Fruit fly (Drosophila melanogaster): Measurements from ENCODE around the gene FER.

Gene FER

dm6 chr3R:9394385-9395042, at the start of gene FER:
Gene FER (minus strand): TSS chr3R:9394546.
- peak; percentile 37; the same call in 1 of the 3 replicates for TF ChIP-seq fd96Ca (GFP tag; IDR thresholded peaks at IDR 0.05)
- peak; percentile 47; the same call in 1 of the 2 replicates for TF ChIP-seq Ets98B (GFP tag; IDR thresholded peaks at IDR 0.05)
- no peak for TF ChIP-seq CG10348 (GFP tag; IDR thresholded peaks at IDR 0.05)
- peak; percentile 69 for TF ChIP-seq CG12605 (GFP tag; IDR thresholded peaks at IDR 0.05)
- TF ChIP-seq gl (tag; optimal IDR thresholded peaks at IDR 0.05) = peak; percentile 17
- peak; percentile 2 for TF ChIP-seq CG34367 (tag; optimal IDR thresholded peaks at IDR 0.05)
- TF ChIP-seq CG9948 (tag; optimal IDR thresholded peaks at IDR 0.05) = no peak
- TF ChIP-seq CG14655 (GFP tag; optimal IDR thresholded peaks at IDR 0.05) = no peak
- peak; percentile 11 for TF ChIP-seq CG15710 (tag; optimal IDR thresholded peaks at IDR 0.05)
- TF ChIP-seq EcR (GFP tag; optimal IDR thresholded peaks at IDR 0.05) = peak; percentile 41
- TF ChIP-seq CG32121 (GFP tag; IDR thresholded peaks at IDR 0.05) = peak; percentile 52
- TF ChIP-seq CG13204 (GFP tag; optimal IDR thresholded peaks at IDR 0.05) = peak; percentile 31
- peak; percentile 47 for TF ChIP-seq Pif1A (GFP tag; optimal IDR thresholded peaks at IDR 0.05)
- no peak for TF ChIP-seq Snoo (tag; optimal IDR thresholded peaks at IDR 0.05)
- TF ChIP-seq CG4496 (GFP tag; IDR thresholded peaks at IDR 0.05) = peak; percentile 78; the same call in 2 of the 3 replicates
- peak; percentile 22 for TF ChIP-seq CG17806 (tag; optimal IDR thresholded peaks at IDR 0.05)
- TF ChIP-seq Pif1B (GFP tag; optimal IDR thresholded peaks at IDR 0.05) = peak; percentile 70

- TF ChIP-seq CG8301 (tag; optimal IDR thresholded peaks at IDR 0.05) (no peak), CG32121 (GFP tag; IDR thresholded peaks at IDR 0.05) (no peak), rn (GFP tag; IDR thresholded peaks at IDR 0.05) (no peak), Ets98B (GFP tag; IDR thresholded peaks at IDR 0.05) (no peak), CG15710 (tag; optimal IDR thresholded peaks at IDR 0.05) (no peak), CG12605 (GFP tag; IDR thresholded peaks at IDR 0.05) (no peak), CG17806 (tag; optimal IDR thresholded peaks at IDR 0.05) (no peak), fd96Ca (GFP tag; IDR thresholded peaks at IDR 0.05) (no peak), gl (tag; optimal IDR thresholded peaks at IDR 0.05) (no peak), CG13204 (GFP tag; optimal IDR thresholded peaks at IDR 0.05) (no peak), Snoo (tag; optimal IDR thresholded peaks at IDR 0.05) (no peak), CG10348 (GFP tag; IDR thresholded peaks at IDR 0.05) (no peak)
Measured at dm6 chr3R:9441996-9442395, 47.6 kb upstream of the FER start.

- TF ChIP-seq Pif1A (GFP tag; optimal IDR thresholded peaks at IDR 0.05) = no peak
- no peak for TF ChIP-seq fd96Ca (GFP tag; IDR thresholded peaks at IDR 0.05)
- TF ChIP-seq EcR (GFP tag; optimal IDR thresholded peaks at IDR 0.05) = no peak
- no peak for TF ChIP-seq CG8159 (tag; optimal IDR thresholded peaks at IDR 0.05)
- no peak for TF ChIP-seq rn (GFP tag; IDR thresholded peaks at IDR 0.05)
- no peak for TF ChIP-seq Snoo (tag; optimal IDR thresholded peaks at IDR 0.05)
- no peak for TF ChIP-seq CG15710 (tag; optimal IDR thresholded peaks at IDR 0.05)
Measured at dm6 chr3R:9441134-9441533, 46.8 kb upstream of the FER start.

- TF ChIP-seq CG4496 (GFP tag; IDR thresholded peaks at IDR 0.05) (no peak), CG34367 (tag; optimal IDR thresholded peaks at IDR 0.05) (no peak), CG17806 (tag; optimal IDR thresholded peaks at IDR 0.05) (no peak), Pif1B (GFP tag; optimal IDR thresholded peaks at IDR 0.05) (no peak), CG12605 (GFP tag; IDR thresholded peaks at IDR 0.05) (no peak), EcR (GFP tag; optimal IDR thresholded peaks at IDR 0.05) (no peak), CG10348 (GFP tag; IDR thresholded peaks at IDR 0.05) (no peak), rn (GFP tag; IDR thresholded peaks at IDR 0.05) (no peak), D1 (tag; optimal IDR thresholded peaks at IDR 0.05) (no peak), fd96Ca (GFP tag; IDR thresholded peaks at IDR 0.05) (no peak), Pif1A (GFP tag; optimal IDR thresholded peaks at IDR 0.05) (no peak), CG14655 (GFP tag; optimal IDR thresholded peaks at IDR 0.05) (no peak), gl (tag; optimal IDR thresholded peaks at IDR 0.05) (no peak), Ets98B (GFP tag; IDR thresholded peaks at IDR 0.05) (no peak), Snoo (tag; optimal IDR thresholded peaks at IDR 0.05) (no peak), CG8159 (tag; optimal IDR thresholded peaks at IDR 0.05) (no peak)
Measured at dm6 chr3R:9437618-9438017, 43.3 kb upstream of the FER start.

- TF ChIP-seq CG17806 (tag; optimal IDR thresholded peaks at IDR 0.05) (no peak), CG10348 (GFP tag; IDR thresholded peaks at IDR 0.05) (no peak), CG15710 (tag; optimal IDR thresholded peaks at IDR 0.05) (no peak), Ets98B (GFP tag; IDR thresholded peaks at IDR 0.05) (peak; percentile 7; the same call in 1 of the 2 replicates), CG4496 (GFP tag; IDR thresholded peaks at IDR 0.05) (0 out of 3 replicates have a peak, but pooled peaks have one; percentile 41)
Measured at dm6 chr3R:9436358-9436972, 42.1 kb upstream of the FER start.

- no peak for TF ChIP-seq CG8159 (tag; optimal IDR thresholded peaks at IDR 0.05)
- no peak for TF ChIP-seq Pif1B (GFP tag; optimal IDR thresholded peaks at IDR 0.05)
- no peak for TF ChIP-seq CG17806 (tag; optimal IDR thresholded peaks at IDR 0.05)
- TF ChIP-seq CG4496 (GFP tag; IDR thresholded peaks at IDR 0.05) = no peak
- no peak for TF ChIP-seq gl (tag; optimal IDR thresholded peaks at IDR 0.05)
- no peak for TF ChIP-seq fd96Ca (GFP tag; IDR thresholded peaks at IDR 0.05)
- TF ChIP-seq CG12605 (GFP tag; IDR thresholded peaks at IDR 0.05) = no peak
- no peak for TF ChIP-seq Ets98B (GFP tag; IDR thresholded peaks at IDR 0.05)
- no peak for TF ChIP-seq CG9948 (tag; optimal IDR thresholded peaks at IDR 0.05)
- TF ChIP-seq rn (GFP tag; IDR thresholded peaks at IDR 0.05) = no peak
- no peak for TF ChIP-seq CG34367 (tag; optimal IDR thresholded peaks at IDR 0.05)
- TF ChIP-seq Pif1A (GFP tag; optimal IDR thresholded peaks at IDR 0.05) = no peak
- TF ChIP-seq CG10348 (GFP tag; IDR thresholded peaks at IDR 0.05) = no peak
- TF ChIP-seq D1 (tag; optimal IDR thresholded peaks at IDR 0.05) = no peak
- TF ChIP-seq CG13204 (GFP tag; optimal IDR thresholded peaks at IDR 0.05) = no peak
- no peak for TF ChIP-seq CG32121 (GFP tag; IDR thresholded peaks at IDR 0.05)
- no peak for TF ChIP-seq CG15710 (tag; optimal IDR thresholded peaks at IDR 0.05)
- no peak for TF ChIP-seq Snoo (tag; optimal IDR thresholded peaks at IDR 0.05)
Measured at dm6 chr3R:9435898-9436297, 41.6 kb upstream of the FER start.

All from whole organism, pupa.